Worm (Caenorhabditis elegans): ENCODE results near the gene C04C11.1.

DNA sequence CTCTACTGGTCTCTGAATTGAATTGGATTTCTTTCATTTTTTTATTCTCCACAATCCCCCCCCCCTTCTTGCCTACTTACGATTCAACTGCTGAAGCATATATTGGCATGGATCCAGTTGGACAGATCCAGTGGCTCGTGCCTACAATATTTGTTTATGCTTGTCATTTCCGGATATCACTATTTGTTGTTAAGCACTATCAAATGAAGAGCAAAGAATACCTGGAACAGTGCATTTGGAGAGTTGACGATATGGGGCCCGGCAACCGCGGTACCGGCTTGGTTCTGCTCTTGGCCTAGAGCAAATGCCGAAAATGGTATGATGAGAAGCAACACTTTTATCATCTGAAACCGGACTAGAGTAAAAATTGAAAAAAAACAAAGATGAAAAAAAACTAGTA is 47.3 kb downstream of the C04C11.1 start, which contains the start of gene lgc-21:
- TF ChIP-seq lin-39 (tag; optimal IDR thresholded peaks at IDR 0.05): no peak
- no peak for TF ChIP-seq spr-1 (tag; optimal IDR thresholded peaks at IDR 0.05)
- TF ChIP-seq hlh-11 (tag; optimal IDR thresholded peaks at IDR 0.05): no peak
- no peak for TF ChIP-seq nhr-11 (tag; optimal IDR thresholded peaks at IDR 0.05)
- TF ChIP-seq ces-1 (GFP tag; optimal IDR thresholded peaks at IDR 0.05): no peak
- TF ChIP-seq fos-1 (tag; optimal IDR thresholded peaks at IDR 0.05): no peak
